Comparison of ENCODE assay signal across 1 worm cellular context in genomic region chrV:53286-53685, ce11.
TF ChIP-seq lines count a peak whose summit lies in the region.

No protein-coding gene starts in this region.

TF ChIP-seq in whole organism, L4 larva, 104 proteins besides CTCF, POLR2A, EP300 and RAD21 (continued from another document):
- TF ChIP-seq dve-1 (tag; optimal IDR thresholded peaks at IDR 0.05; lab: Kevin White, UChicago; ENCODE audit: insufficient read depth) (no peak), ceh-82 (tag; optimal IDR thresholded peaks at IDR 0.05; lab: Kevin White, UChicago) (no peak), madf-9 (GFP tag; conservative IDR thresholded peaks at IDR 0.05; lab: Robert Waterston, UW) (peak; percentile 76), nhr-41 (GFP tag; IDR thresholded peaks at IDR 0.05; lab: Robert Waterston, UW) (0 out of 2 replicates have a peak, but pooled peaks have one; percentile 76), mes-2 (tag; optimal IDR thresholded peaks at IDR 0.05; lab: Kevin White, UChicago; ENCODE audit: poor library complexity, severe bottlenecking) (peak; percentile 76), D1046.2 (GFP tag; IDR thresholded peaks at IDR 0.05; lab: Robert Waterston, UW) (peak; percentile 87), Y48G9A.11 (GFP tag; IDR thresholded peaks at IDR 0.05; lab: Robert Waterston, UW) (peak; percentile 80; the same call in 1 of the 2 replicates), snpc-1.2 (GFP tag; IDR thresholded peaks at IDR 0.05; lab: Robert Waterston, UW) (peak; percentile 81), Y75B8A.6 (GFP tag; IDR thresholded peaks at IDR 0.05; lab: Robert Waterston, UW) (peak; percentile 86), tag-97 (GFP tag; IDR thresholded peaks at IDR 0.05; lab: Robert Waterston, UW) (no peak), dpl-1 (GFP tag; optimal IDR thresholded peaks at IDR 0.05; lab: Kevin White, UChicago) (no peak), mxl-3 (GFP tag; optimal IDR thresholded peaks at IDR 0.05; lab: Kevin White, UChicago) (peak; percentile 64), nhr-76 (tag; optimal IDR thresholded peaks at IDR 0.05; lab: Kevin White, UChicago) (no peak), pqm-1 (tag; optimal IDR thresholded peaks at IDR 0.05; lab: Kevin White, UChicago) (no peak), fkh-10 (GFP tag; optimal IDR thresholded peaks at IDR 0.05; lab: Kevin White, UChicago) (no peak), unc-130 (GFP tag; optimal IDR thresholded peaks at IDR 0.05; lab: Kevin White, UChicago) (no peak), F37D6.2 (tag; optimal IDR thresholded peaks at IDR 0.05; lab: Kevin White, UChicago) (peak; percentile 48), nhr-102 (tag; optimal IDR thresholded peaks at IDR 0.05; lab: Kevin White, UChicago) (no peak), R02D3.7 (tag; optimal IDR thresholded peaks at IDR 0.05; lab: Kevin White, UChicago) (no peak), nhr-25 (tag; optimal IDR thresholded peaks at IDR 0.05; lab: Kevin White, UChicago; ENCODE audit: borderline replicate concordance, insufficient read depth) (no peak), unc-62 (GFP tag; optimal IDR thresholded peaks at IDR 0.05 in 1 of 2; lab: Kevin White, UChicago) (no peak), unc-62 (tag; optimal IDR thresholded peaks at IDR 0.05; lab: Kevin White, UChicago) (no peak), snpc-4 (tag; optimal IDR thresholded peaks at IDR 0.05; lab: Kevin White, UChicago) (no peak), ctbp-1 (GFP tag; IDR thresholded peaks at IDR 0.05; lab: Robert Waterston, UW) (peak; percentile 71), duxl-1 (tag; optimal IDR thresholded peaks at IDR 0.05; lab: Kevin White, UChicago; ENCODE audit: poor library complexity) (peak; percentile 77), ceh-28 (tag; optimal IDR thresholded peaks at IDR 0.05; lab: Kevin White, UChicago) (no peak), aly-2 (tag; optimal IDR thresholded peaks at IDR 0.05; lab: Kevin White, UChicago) (no peak), lin-13 (GFP tag; optimal IDR thresholded peaks at IDR 0.05; lab: Kevin White, UChicago) (no peak), aha-1 (tag; lab: Kevin White, UChicago) (peak; percentile 87), hif-1 (tag; optimal IDR thresholded peaks at IDR 0.05; lab: Kevin White, UChicago) (no peak), spr-3 (GFP tag; optimal IDR thresholded peaks at IDR 0.05; lab: Kevin White, UChicago) (peak; percentile 17), vab-7 (GFP tag; IDR thresholded peaks at IDR 0.05; lab: Robert Waterston, UW) (no peak; the same call in 1 of the 2 replicates), lin-39 (tag; optimal IDR thresholded peaks at IDR 0.05; lab: Kevin White, UChicago) (no peak), nhr-10 (tag; optimal IDR thresholded peaks at IDR 0.05; lab: Kevin White, UChicago) (no peak), gei-8 (GFP tag; optimal IDR thresholded peaks at IDR 0.05; lab: Kevin White, UChicago) (peak; percentile 69), sdz-12 (GFP tag; optimal IDR thresholded peaks at IDR 0.05; lab: Kevin White, UChicago) (peak; percentile 62), nhr-48 (tag; optimal IDR thresholded peaks at IDR 0.05; lab: Kevin White, UChicago) (peak; percentile 5), lim-7 (GFP tag; IDR thresholded peaks at IDR 0.05; lab: Robert Waterston, UW) (peak; percentile 93), spr-1 (tag; optimal IDR thresholded peaks at IDR 0.05; lab: Kevin White, UChicago) (peak; percentile 40)
